Worm (Caenorhabditis elegans) whole organism, L1 larva: Measurements from ENCODE around the gene T05A7.3.

Source experiments
- aha-1 ChIP-seq: fragments of 150-350 bp; optimal IDR thresholded peaks from 2 replicates; lab custom pipeline; 2014; ENCODE audit warnings: missing biosample characterization, missing genetic modification characterization
- aly-2 ChIP-seq: fragments of 150-350 bp; optimal IDR thresholded peaks from 2 replicates; lab custom pipeline; 2014; ENCODE audit warnings: missing biosample characterization, missing genetic modification characterization
- elt-3 ChIP-seq, 6 experiments: fragments of 150-350 bp in 1 of 6; sonication (generic microtip); optimal IDR thresholded peaks; 2 replicates each; lab custom pipeline; 2017 to 2018; ENCODE audit warnings: missing biosample characterization in 6 of 6, missing genetic modification characterization in 6 of 6, inconsistent platforms in 1 of 6
- hlh-4 ChIP-seq: sonication (generic microtip); optimal IDR thresholded peaks from 2 replicates; lab custom pipeline; 2016; ENCODE audit warnings: mild to moderate bottlenecking, missing genetic modification characterization, missing compliant biosample characterization
- irx-1 ChIP-seq: sonication (generic microtip); optimal IDR thresholded peaks from 2 replicates; lab custom pipeline; 2016; ENCODE audit warnings: missing genetic modification characterization, missing compliant biosample characterization
- lin-13 ChIP-seq: fragments of 150-350 bp; optimal IDR thresholded peaks from 2 replicates; lab custom pipeline; 2014; ENCODE audit warnings: missing biosample characterization, missing genetic modification reagents, missing genetic modification characterization
- nhr-76 ChIP-seq: sonication (generic microtip); optimal IDR thresholded peaks from 2 replicates; lab custom pipeline; 2017; ENCODE audit warnings: missing biosample characterization, missing genetic modification characterization
- nhr-84 ChIP-seq: sonication (generic microtip); optimal IDR thresholded peaks from 2 replicates; lab custom pipeline; 2017; ENCODE audit warnings: missing biosample characterization, missing genetic modification characterization
- nhr-85 ChIP-seq: sonication (generic microtip); peaks from one replicate; lab custom pipeline; 2016; ENCODE audit warnings: missing genetic modification characterization, inconsistent platforms, missing compliant biosample characterization
- unc-98 ChIP-seq: fragments of 200-800 bp; sonication (Bioruptor generic); IDR thresholded peaks from 2 replicates; pipeline ENCODE4 v1.3.6; 2022; ENCODE audit warnings: missing genetic modification characterization, missing compliant biosample characterization

ce11 chrII:4683693-4684092 is 8.1 kb downstream of the T05A7.3 start, which contains the start of gene sre-40:
- TF ChIP-seq aha-1 (tag; lab: Kevin White, UChicago), result no peak
- TF ChIP-seq aly-2 (tag; lab: Kevin White, UChicago), result no peak
- TF ChIP-seq elt-3 (tag; optimal IDR thresholded peaks at IDR 0.05; lab: Kevin White, UChicago), result no peak
- TF ChIP-seq hlh-4 (tag; lab: Kevin White, UChicago), result no peak
- no peak for TF ChIP-seq lin-13 (GFP tag; lab: Kevin White, UChicago)
- no peak for TF ChIP-seq irx-1 (tag; lab: Kevin White, UChicago)
- TF ChIP-seq nhr-84, result no peak
- no peak for TF ChIP-seq nhr-85 (tag; lab: Kevin White, UChicago)
- no peak for TF ChIP-seq unc-98
- TF ChIP-seq nhr-76 (tag; lab: Kevin White, UChicago), result no peak
